Fruit fly (Drosophila melanogaster) whole organism, embryonic: ENCODE data around the gene CG11560.

Experiments
- CG10209 ChIP-seq: fragments of 200-800 bp; sonication (Bioruptor generic); optimal IDR thresholded peaks from 3 replicates; lab custom pipeline; 2017; ENCODE audit warnings: missing biosample characterization, mild to moderate bottlenecking, missing genetic modification characterization, missing genetic modification reagents
- CG10267 ChIP-seq: fragments of 200-800 bp; sonication (Bioruptor generic); optimal IDR thresholded peaks from 2 replicates; lab custom pipeline; 2018; ENCODE audit warnings: missing biosample characterization, mild to moderate bottlenecking, missing genetic modification characterization, moderate library complexity
- CG11723 ChIP-seq: fragments of 200-800 bp; sonication (Bioruptor generic); optimal IDR thresholded peaks from 2 replicates; lab custom pipeline; 2017; ENCODE audit warnings: missing biosample characterization, mild to moderate bottlenecking, missing genetic modification characterization
- CG1529 ChIP-seq: fragments of 200-800 bp; sonication (Bioruptor generic); optimal IDR thresholded peaks from 3 replicates; lab custom pipeline; 2018; ENCODE audit warnings: missing biosample characterization, missing genetic modification characterization
- CG1603 ChIP-seq: fragments of 200-800 bp; sonication (Bioruptor generic); optimal IDR thresholded peaks from 2 replicates; lab custom pipeline; 2019; ENCODE audit warnings: missing biosample characterization, mild to moderate bottlenecking, missing genetic modification characterization, moderate library complexity
- CG16815 ChIP-seq: fragments of 200-800 bp; sonication (Bioruptor generic); optimal IDR thresholded peaks from 3 replicates; lab custom pipeline; 2017; ENCODE audit warnings: missing biosample characterization, mild to moderate bottlenecking, missing genetic modification characterization
- CG16863 ChIP-seq: fragments of 200-800 bp; sonication (Bioruptor generic); optimal IDR thresholded peaks from 3 replicates; lab custom pipeline; 2016; ENCODE audit warnings: missing biosample characterization, missing genetic modification characterization
- CG1832 ChIP-seq: fragments of 200-800 bp; sonication (Bioruptor generic); optimal IDR thresholded peaks from 2 replicates; lab custom pipeline; 2017; ENCODE audit warnings: missing biosample characterization, mild to moderate bottlenecking, missing genetic modification characterization, inconsistent platforms
- CG18764 ChIP-seq: fragments of 200-800 bp; sonication (Bioruptor generic); optimal IDR thresholded peaks from 3 replicates; lab custom pipeline; 2016; ENCODE audit warnings: missing biosample characterization, missing genetic modification characterization
- CG2712 ChIP-seq: fragments of 200-800 bp; optimal IDR thresholded peaks from 3 replicates; lab custom pipeline; 2019; ENCODE audit warnings: missing biosample characterization, mild to moderate bottlenecking, missing genetic modification characterization, moderate library complexity
- CG30403 ChIP-seq: fragments of 200-800 bp; sonication (Bioruptor generic); optimal IDR thresholded peaks from 3 replicates; lab custom pipeline; 2016; ENCODE audit warnings: missing biosample characterization, missing genetic modification characterization
- CG31441 ChIP-seq: fragments of 200-800 bp; sonication (Bioruptor generic); IDR thresholded peaks from 2 replicates; pipeline ENCODE4 v1.3.6; 2022; ENCODE audit warnings: missing biosample characterization, missing genetic modification characterization
- CG34224 ChIP-seq: fragments of 200-800 bp; sonication (Bioruptor generic); IDR thresholded peaks from 3 replicates; pipeline ENCODE4 v1.3.6; 2022; ENCODE audit warnings: missing biosample characterization, missing genetic modification characterization; ENCODE audit not compliant: partially characterized antibody
- CG3995 ChIP-seq: fragments of 200-800 bp; sonication (Bioruptor generic); optimal IDR thresholded peaks from 3 replicates; lab custom pipeline; 2016; ENCODE audit warnings: missing biosample characterization, missing genetic modification characterization
- CG5245 ChIP-seq: fragments of 200-800 bp; sonication (Bioruptor generic); optimal IDR thresholded peaks from 3 replicates; lab custom pipeline; 2016; ENCODE audit warnings: missing biosample characterization, missing genetic modification characterization
- CG6654 ChIP-seq: fragments of 200-800 bp; sonication (Bioruptor generic); optimal IDR thresholded peaks from 2 replicates; lab custom pipeline; 2017; ENCODE audit warnings: missing biosample characterization, mild to moderate bottlenecking, missing genetic modification characterization
- CG6683 ChIP-seq: fragments of 200-800 bp; sonication (Bioruptor generic); optimal IDR thresholded peaks from 2 replicates; lab custom pipeline; 2017; ENCODE audit warnings: missing biosample characterization, mild to moderate bottlenecking, missing genetic modification characterization, missing genetic modification reagents
- CG6813 ChIP-seq: fragments of 200-800 bp; sonication (Bioruptor generic); optimal IDR thresholded peaks from 2 replicates; lab custom pipeline; 2017; ENCODE audit warnings: missing biosample characterization, missing genetic modification characterization, mild to moderate bottlenecking, moderate library complexity, missing genetic modification reagents
- CG9876 ChIP-seq: fragments of 200-800 bp; sonication (Bioruptor generic); optimal IDR thresholded peaks from 2 replicates; lab custom pipeline; 2016; ENCODE audit warnings: missing biosample characterization, missing genetic modification characterization
- CrebB ChIP-seq: fragments of 200-800 bp; sonication (Bioruptor generic); optimal IDR thresholded peaks from 3 replicates; lab custom pipeline; 2018; ENCODE audit warnings: missing biosample characterization, mild to moderate bottlenecking, missing genetic modification characterization
- Drgx ChIP-seq: fragments of 200-800 bp; sonication (Bioruptor generic); IDR thresholded peaks from 2 replicates; pipeline ENCODE4 v1.3.6; 2022; ENCODE audit warnings: missing biosample characterization, missing genetic modification characterization
- Max ChIP-seq: fragments of 200-800 bp; sonication (Bioruptor generic); optimal IDR thresholded peaks from 2 replicates; lab custom pipeline; 2016; ENCODE audit warnings: missing biosample characterization, mild to moderate bottlenecking, missing genetic modification characterization
- Neu2 ChIP-seq: fragments of 200-800 bp; sonication (Bioruptor generic); optimal IDR thresholded peaks from 3 replicates; lab custom pipeline; 2016; ENCODE audit warnings: missing biosample characterization, missing genetic modification characterization, borderline replicate concordance
- Nf-YC ChIP-seq: fragments of 200-800 bp; optimal IDR thresholded peaks from 3 replicates; lab custom pipeline; 2019; ENCODE audit warnings: missing biosample characterization, mild to moderate bottlenecking, missing genetic modification characterization, moderate library complexity
- Sin3A ChIP-seq: fragments of >200 bp; optimal IDR thresholded peaks from 2 replicates; lab custom pipeline; 2018
- Sox100B ChIP-seq: fragments of 200-800 bp; sonication (Bioruptor generic); optimal IDR thresholded peaks from 3 replicates; lab custom pipeline; 2018; ENCODE audit warnings: missing biosample characterization, mild to moderate bottlenecking, missing genetic modification characterization
- Tbp ChIP-seq: fragments of >200 bp; optimal IDR thresholded peaks from 2 replicates; lab custom pipeline; 2018; ENCODE audit warnings: missing biosample characterization, missing genetic modification characterization
- amos ChIP-seq: fragments of 200-800 bp; sonication (Bioruptor generic); IDR thresholded peaks from 2 replicates; pipeline ENCODE4 v1.3.6; 2022; ENCODE audit warnings: missing biosample characterization, missing genetic modification characterization; ENCODE audit not compliant: partially characterized antibody
- dysf ChIP-seq: fragments of 200-800 bp; sonication (Bioruptor generic); IDR thresholded peaks from 3 replicates; pipeline ENCODE4 v1.3.6; 2022; ENCODE audit warnings: missing biosample characterization, missing genetic modification characterization
- ewg ChIP-seq: fragments of 200-800 bp; sonication (Bioruptor generic); optimal IDR thresholded peaks from 3 replicates; lab custom pipeline; 2017; ENCODE audit warnings: mild to moderate bottlenecking, missing biosample characterization, missing genetic modification reagents, missing genetic modification characterization
- fd102C ChIP-seq: fragments of 200-800 bp; sonication (Bioruptor generic); optimal IDR thresholded peaks from 2 replicates; lab custom pipeline; 2018; ENCODE audit warnings: missing biosample characterization, mild to moderate bottlenecking, missing genetic modification characterization, moderate library complexity
- gem ChIP-seq: fragments of 200-800 bp; sonication (Bioruptor generic); optimal IDR thresholded peaks from 2 replicates; lab custom pipeline; 2019; ENCODE audit warnings: missing biosample characterization, mild to moderate bottlenecking, missing genetic modification characterization, moderate library complexity
- hbn ChIP-seq: fragments of 200-800 bp; sonication (Bioruptor generic); IDR thresholded peaks from 2 replicates; pipeline ENCODE4 v1.3.6; 2022; ENCODE audit warnings: missing biosample characterization, missing genetic modification characterization; ENCODE audit not compliant: partially characterized antibody
- lmd ChIP-seq: fragments of 200-800 bp; sonication (Bioruptor generic); IDR thresholded peaks from 2 replicates; pipeline ENCODE4 v1.3.6; 2022; ENCODE audit warnings: missing biosample characterization, missing genetic modification characterization
- lov ChIP-seq, 2 experiments: fragments of 200-800 bp in 1 of 2; fragments of >200 bp in 1 of 2; sonication (Bioruptor generic) in 1 of 2; IDR thresholded peaks in 1 of 2; optimal IDR thresholded peaks in 1 of 2; 2 replicates in 1 of 2; 3 replicates in 1 of 2; pipeline versions ENCODE4 v1.3.6 to Lab custom; 2017 to 2022; ENCODE audit warnings: missing biosample characterization in 1 of 2, missing genetic modification characterization in 1 of 2
- mirr ChIP-seq: fragments of 200-800 bp; sonication (Bioruptor generic); optimal IDR thresholded peaks from 3 replicates; lab custom pipeline; 2018; ENCODE audit warnings: missing biosample characterization, mild to moderate bottlenecking, missing genetic modification characterization
- oc ChIP-seq: fragments of 200-800 bp; sonication (Bioruptor generic); optimal IDR thresholded peaks from 2 replicates; lab custom pipeline; 2018; ENCODE audit warnings: missing biosample characterization, mild to moderate bottlenecking, missing genetic modification characterization, moderate library complexity
- pan ChIP-seq, 4 experiments: fragments of >200 bp in 3 of 4; fragments of 200-800 bp in 1 of 4; sonication (Bioruptor generic) in 1 of 4; optimal IDR thresholded peaks in 3 of 4; IDR thresholded peaks in 1 of 4; 2 replicates each; pipeline versions ENCODE4 v1.3.6 to Lab custom; 2017 to 2022; ENCODE audit warnings: missing biosample characterization in 2 of 4, missing genetic modification characterization in 2 of 4, mixed read lengths in 1 of 4
- pfk ChIP-seq: fragments of 200-800 bp; sonication (Bioruptor generic); optimal IDR thresholded peaks from 2 replicates; lab custom pipeline; 2018; ENCODE audit warnings: missing biosample characterization, mild to moderate bottlenecking, missing genetic modification characterization, moderate library complexity
- pnt ChIP-seq: fragments of 200-800 bp; sonication (Bioruptor generic); optimal IDR thresholded peaks from 3 replicates; lab custom pipeline; 2016; ENCODE audit warnings: missing biosample characterization, missing genetic modification characterization
- stc ChIP-seq: fragments of 200-800 bp; sonication (Bioruptor generic); IDR thresholded peaks from 2 replicates; pipeline ENCODE4 v1.3.6; 2022; ENCODE audit warnings: missing biosample characterization, missing genetic modification characterization
- tna ChIP-seq: fragments of 200-800 bp; sonication (Bioruptor generic); IDR thresholded peaks from 2 replicates; pipeline ENCODE4 v1.3.6; 2022; ENCODE audit warnings: missing biosample characterization, missing genetic modification characterization; ENCODE audit not compliant: partially characterized antibody
- ttk ChIP-seq: fragments of 200-800 bp; sonication (Bioruptor generic); IDR thresholded peaks from 2 replicates; pipeline ENCODE4 v2.1.2; 2022; ENCODE audit warnings: missing biosample characterization, missing genetic modification characterization
- usp ChIP-seq: fragments of >200 bp; optimal IDR thresholded peaks from 2 replicates; lab custom pipeline; 2017; ENCODE audit warnings: missing biosample characterization, missing genetic modification characterization
- zfh1 ChIP-seq: fragments of 200-800 bp; sonication (Bioruptor generic); IDR thresholded peaks from 3 replicates; pipeline ENCODE4 v1.3.6; 2022; ENCODE audit warnings: missing biosample characterization, missing genetic modification characterization

The CG11560 gene

DNA sequence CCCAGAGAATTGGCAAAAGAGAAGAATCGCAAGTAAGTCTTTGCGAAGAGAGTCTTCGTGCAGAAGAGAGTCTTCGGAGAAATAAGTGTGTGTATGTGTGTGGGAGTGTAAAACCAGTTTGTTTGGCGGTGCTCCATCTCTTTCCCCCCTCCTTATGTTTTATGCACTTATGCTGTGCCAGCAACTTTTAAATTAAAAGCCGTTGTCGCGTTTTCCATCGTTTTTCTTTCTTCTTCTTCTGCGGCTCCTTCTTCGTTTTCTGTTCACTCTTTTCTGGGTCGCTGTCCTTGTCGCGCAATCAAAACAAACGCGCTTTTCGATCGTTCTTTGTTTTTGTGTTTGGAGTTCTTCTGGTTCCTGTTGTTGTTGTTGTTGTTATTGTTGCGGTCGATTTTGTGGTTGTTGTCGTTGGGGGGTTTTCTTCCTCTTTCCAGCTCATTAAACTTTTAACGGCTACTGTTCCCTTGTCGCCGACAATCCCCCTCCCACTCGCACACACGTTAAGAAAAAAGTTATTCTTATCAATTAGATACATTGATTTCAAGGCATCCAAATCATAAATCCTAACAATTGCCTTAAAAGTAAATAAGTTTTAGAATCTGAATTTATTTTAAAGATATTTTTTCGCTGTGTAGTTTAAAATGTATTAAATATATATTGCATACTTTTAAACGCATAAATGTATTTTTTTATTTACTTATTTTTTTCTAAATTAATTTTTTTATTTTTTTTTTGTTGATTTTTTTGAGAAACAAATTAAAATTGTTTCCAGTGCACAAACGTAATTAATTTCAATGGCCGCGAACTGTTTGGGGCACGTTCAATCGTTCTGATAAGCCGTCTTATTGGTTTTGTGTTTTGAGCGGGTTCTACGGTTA lies 8.5 kb upstream of the CG11560 start (continued):
- TF ChIP-seq CG16863 (GFP tag; lab: Kevin White, UChicago) (peak; percentile 14), stc (GFP tag; lab: Robert Waterston, UW) (peak; percentile 70), oc (tag; lab: Kevin White, UChicago) (peak; percentile 78), CG6683 (GFP tag; lab: Kevin White, UChicago) (peak; percentile 71), mirr (GFP tag; lab: Kevin White, UChicago) (no peak), CG3995 (GFP tag; lab: Kevin White, UChicago) (no peak), CG6654 (GFP tag; lab: Kevin White, UChicago) (peak; percentile 29), CG10267 (tag; lab: Kevin White, UChicago) (peak; percentile 87), CG2712 (tag; lab: Kevin White, UChicago) (peak; percentile 97), CG16815 (GFP tag; lab: Kevin White, UChicago) (peak; percentile 69), gem (peak; percentile 94), lmd (peak; percentile 81), pfk (GFP tag; lab: Kevin White, UChicago) (no peak), Sox100B (peak; percentile 90), Tbp (GFP tag; lab: Kevin White, UChicago) (no peak), ttk (GFP tag; lab: Robert Waterston, UW) (peak; percentile 65), Drgx (GFP tag; lab: Robert Waterston, UW) (peak; percentile 14; the same call in 1 of the 2 replicates), CG1603 (peak; percentile 21), Sin3A (lab: Kevin White, UChicago) (no peak), zfh1 (GFP tag; lab: Robert Waterston, UW) (peak; percentile 61; the same call in 2 of the 3 replicates), lov (optimal IDR thresholded peaks at IDR 0.05; lab: Kevin White, UChicago) (no peak), lov (GFP tag; IDR thresholded peaks at IDR 0.05; lab: Robert Waterston, UW) (no peak), CG9876 (GFP tag; lab: Kevin White, UChicago) (no peak), CG18764 (GFP tag; lab: Kevin White, UChicago) (peak; percentile 62), CG6813 (peak; percentile 54), hbn (GFP tag; lab: Robert Waterston, UW) (no peak), usp (GFP tag; lab: Kevin White, UChicago) (no peak), CG30403 (GFP tag; lab: Kevin White, UChicago) (peak; percentile 62), CG11723 (no peak), CG10209 (GFP tag; lab: Kevin White, UChicago) (peak; percentile 83), CG1832 (peak; percentile 16), ewg (GFP tag; lab: Kevin White, UChicago) (peak; percentile 64), Nf-YC (tag; lab: Kevin White, UChicago) (peak; percentile 67), CG1529 (peak; percentile 11), pnt (GFP tag; lab: Kevin White, UChicago) (no peak), Max (peak; percentile 45), CG5245 (peak; percentile 54), tna (GFP tag; lab: Robert Waterston, UW) (no peak), CG31441 (GFP tag; lab: Robert Waterston, UW) (peak; percentile 96), pan (optimal IDR thresholded peaks at IDR 0.05; lab: Kevin White, UChicago) (no peak), pan (GFP tag; optimal IDR thresholded peaks at IDR 0.05 in 1 of 2, IDR thresholded peaks at IDR 0.05 in 1 of 2) (peak in 1 of 2 experiments; percentile 76), fd102C (no peak), CG34224 (no peak), CrebB (tag; lab: Kevin White, UChicago) (peak; percentile 45), Neu2 (no peak), amos (GFP tag; lab: Robert Waterston, UW) (no peak), dysf (GFP tag; lab: Robert Waterston, UW) (peak; percentile 85)
